Fruit fly (Drosophila melanogaster) whole organism: Measurements from ENCODE around the gene mTor.

Source experiments
- CG8478 ChIP-seq: fragments of >200 bp; optimal IDR thresholded peaks from 2 replicates; lab custom pipeline; 2018; ENCODE audit warnings: inconsistent platforms
- Dll ChIP-seq: fragments of >200 bp; optimal IDR thresholded peaks from 2 replicates; lab custom pipeline; 2017
- EcR ChIP-seq, 2 experiments: fragments of >200 bp; optimal IDR thresholded peaks; 2 replicates each; lab custom pipeline; 2017; ENCODE audit warnings: missing biosample characterization in 2 of 2, missing genetic modification characterization in 2 of 2, missing genetic modification reagents in 2 of 2
- pan ChIP-seq: fragments of >200 bp; optimal IDR thresholded peaks from 2 replicates; lab custom pipeline; 2017
- psq ChIP-seq: fragments of >200 bp; optimal IDR thresholded peaks from 2 replicates; lab custom pipeline; 2017
- usp ChIP-seq: fragments of >200 bp; optimal IDR thresholded peaks from 2 replicates; lab custom pipeline; 2017; ENCODE audit warnings: missing biosample characterization, missing genetic modification characterization, mixed read lengths

Gene mTor

dm6 chr2L:13004059-13004870 is at the start of gene mTor, which contains the start of gene Vha68-1:
mTor (plus strand) TSS chr2L:13004480.
Vha68-1 (minus strand) TSS chr2L:13004107.
- no peak for TF ChIP-seq psq (lab: Kevin White, UChicago)
- no peak for TF ChIP-seq Dll (lab: Kevin White, UChicago)
- no peak for TF ChIP-seq pan
- TF ChIP-seq CG8478 = no peak
- no peak for TF ChIP-seq usp
- TF ChIP-seq EcR (GFP tag; optimal IDR thresholded peaks at IDR 0.05; lab: Kevin White, UChicago) = no peak

- TF ChIP-seq usp = no peak
- no peak for TF ChIP-seq pan
- TF ChIP-seq CG8478 = no peak
- TF ChIP-seq Dll (lab: Kevin White, UChicago) = no peak
- TF ChIP-seq psq (lab: Kevin White, UChicago) = no peak
- TF ChIP-seq EcR (GFP tag; optimal IDR thresholded peaks at IDR 0.05; lab: Kevin White, UChicago) = no peak
Measured at dm6 chr2L:12966290-12966689, 38.0 kb upstream of the mTor start, which contains the start of gene CG16800. CG16800 (plus strand) TSS chr2L:12966590.

dm6 chr2L:12969569-12969968 is 34.7 kb upstream of the mTor start:
- no peak for TF ChIP-seq CG8478
- TF ChIP-seq EcR (GFP tag; optimal IDR thresholded peaks at IDR 0.05; lab: Kevin White, UChicago) = no peak
- TF ChIP-seq psq (lab: Kevin White, UChicago) = no peak
- TF ChIP-seq pan = no peak
- TF ChIP-seq usp = no peak
- no peak for TF ChIP-seq Dll (lab: Kevin White, UChicago)

- no peak for TF ChIP-seq EcR (GFP tag; optimal IDR thresholded peaks at IDR 0.05; lab: Kevin White, UChicago)
- TF ChIP-seq CG8478 = no peak
- TF ChIP-seq Dll (lab: Kevin White, UChicago) = no peak
- no peak for TF ChIP-seq psq (lab: Kevin White, UChicago)
- TF ChIP-seq pan = no peak
- TF ChIP-seq usp = no peak
Measured at dm6 chr2L:12974045-12974539, 30.2 kb upstream of the mTor start, which contains the start of gene Vha68-2. Vha68-2 (plus strand) TSS chr2L:12974322.

dm6 chr2L:12974562-12975366 is 29.5 kb upstream of the mTor start:
- no peak for TF ChIP-seq CG8478
- TF ChIP-seq psq (lab: Kevin White, UChicago) = no peak
- no peak for TF ChIP-seq EcR (GFP tag; optimal IDR thresholded peaks at IDR 0.05; lab: Kevin White, UChicago)
- TF ChIP-seq pan = no peak
- peak; percentile 34 for TF ChIP-seq Dll (lab: Kevin White, UChicago)
- no peak for TF ChIP-seq usp

dm6 chr2L:12975367-12975655 is 29.0 kb upstream of the mTor start:
- TF ChIP-seq EcR (GFP tag; optimal IDR thresholded peaks at IDR 0.05; lab: Kevin White, UChicago) = no peak
- TF ChIP-seq CG8478 = no peak

- TF ChIP-seq Dll (lab: Kevin White, UChicago) (no peak), pan (no peak), CG8478 (no peak), usp (no peak)
Measured at dm6 chr2L:12978486-12978885, 25.8 kb upstream of the mTor start, which contains the start of gene Vha68-3. Vha68-3 (plus strand) TSS chr2L:12978786.

- no peak for TF ChIP-seq pan
- TF ChIP-seq usp = no peak
- TF ChIP-seq CG8478 = no peak
- TF ChIP-seq psq (lab: Kevin White, UChicago) = no peak
- no peak for TF ChIP-seq EcR (GFP tag; optimal IDR thresholded peaks at IDR 0.05; lab: Kevin White, UChicago)
Measured at dm6 chr2L:12982107-12982506, 22.2 kb upstream of the mTor start.

- TF ChIP-seq pan = no peak
Measured at dm6 chr2L:12985043-12985442, 19.2 kb upstream of the mTor start.

- no peak for TF ChIP-seq CG8478
Measured at dm6 chr2L:13000393-13001001, 3.8 kb upstream of the mTor start, which contains the start of gene Yip1d1. Yip1d1 (minus strand) TSS chr2L:13000635.

- no peak for TF ChIP-seq usp
- TF ChIP-seq pan = no peak
- no peak for TF ChIP-seq psq (lab: Kevin White, UChicago)
- no peak for TF ChIP-seq Dll (lab: Kevin White, UChicago)
- TF ChIP-seq CG8478 = no peak
- TF ChIP-seq EcR (GFP tag; optimal IDR thresholded peaks at IDR 0.05; lab: Kevin White, UChicago) = no peak
Measured at dm6 chr2L:13003659-13004058, 621 bp upstream of the mTor start.

- TF ChIP-seq usp (no peak), Dll (lab: Kevin White, UChicago) (no peak), EcR (GFP tag; optimal IDR thresholded peaks at IDR 0.05; lab: Kevin White, UChicago) (no peak), psq (lab: Kevin White, UChicago) (no peak), CG8478 (no peak)
Measured at dm6 chr2L:13005304-13005703, 1.0 kb downstream of the mTor start.
